Fruit fly (Drosophila melanogaster) whole organism, embryonic: ENCODE results near the gene CG34251.

Experiments
- Atf6 ChIP-seq: fragments of 200-800 bp; sonication (Bioruptor generic); IDR thresholded peaks from 2 replicates; pipeline ENCODE4 v1.3.6; 2022; ENCODE audit warnings: missing biosample characterization, missing genetic modification characterization
- CG11085 ChIP-seq: fragments of 200-800 bp; sonication (Bioruptor generic); IDR thresholded peaks from 2 replicates; pipeline ENCODE4 v1.3.6; 2022; ENCODE audit warnings: missing biosample characterization, missing genetic modification characterization
- CG15011 ChIP-seq: fragments of 200-800 bp; sonication (Bioruptor generic); optimal IDR thresholded peaks from 3 replicates; lab custom pipeline; 2018; ENCODE audit warnings: missing biosample characterization, mild to moderate bottlenecking, missing genetic modification characterization
- CG1603 ChIP-seq: fragments of 200-800 bp; sonication (Bioruptor generic); optimal IDR thresholded peaks from 2 replicates; lab custom pipeline; 2019; ENCODE audit warnings: missing biosample characterization, mild to moderate bottlenecking, missing genetic modification characterization, moderate library complexity
- CG16779 ChIP-seq: fragments of 200-800 bp; sonication (Bioruptor generic); IDR thresholded peaks from 2 replicates; pipeline ENCODE4 v1.3.6; 2022; ENCODE audit warnings: missing biosample characterization, missing genetic modification characterization
- CG17912 ChIP-seq: fragments of 200-800 bp; sonication (Bioruptor generic); optimal IDR thresholded peaks from 2 replicates; lab custom pipeline; 2018; ENCODE audit warnings: missing biosample characterization, mild to moderate bottlenecking, missing genetic modification characterization
- CG2712 ChIP-seq: fragments of 200-800 bp; optimal IDR thresholded peaks from 3 replicates; lab custom pipeline; 2019; ENCODE audit warnings: missing biosample characterization, mild to moderate bottlenecking, missing genetic modification characterization, moderate library complexity
- CG31441 ChIP-seq: fragments of 200-800 bp; sonication (Bioruptor generic); IDR thresholded peaks from 2 replicates; pipeline ENCODE4 v1.3.6; 2022; ENCODE audit warnings: missing biosample characterization, missing genetic modification characterization
- CG33557 ChIP-seq: fragments of 200-800 bp; sonication (Bioruptor generic); optimal IDR thresholded peaks from 2 replicates; lab custom pipeline; 2019; ENCODE audit warnings: missing biosample characterization, mild to moderate bottlenecking, missing genetic modification characterization, moderate library complexity
- CG3838 ChIP-seq: fragments of 200-800 bp; sonication (Bioruptor generic); optimal IDR thresholded peaks from 3 replicates; lab custom pipeline; 2016; ENCODE audit warnings: missing biosample characterization, missing genetic modification characterization
- CG4282 ChIP-seq: fragments of 200-800 bp; sonication (Bioruptor generic); optimal IDR thresholded peaks from 2 replicates; lab custom pipeline; 2016; ENCODE audit warnings: missing biosample characterization, missing genetic modification characterization
- CG4404 ChIP-seq: fragments of 200-800 bp; sonication (Bioruptor generic); IDR thresholded peaks from 2 replicates; pipeline ENCODE4 v1.3.6; 2022; ENCODE audit warnings: missing biosample characterization, missing genetic modification characterization
- CG6654 ChIP-seq: fragments of 200-800 bp; sonication (Bioruptor generic); optimal IDR thresholded peaks from 2 replicates; lab custom pipeline; 2017; ENCODE audit warnings: missing biosample characterization, mild to moderate bottlenecking, missing genetic modification characterization
- CG6791 ChIP-seq: fragments of 200-800 bp; sonication (Bioruptor generic); IDR thresholded peaks from 3 replicates; pipeline ENCODE4 v1.3.6; 2022; ENCODE audit warnings: missing biosample characterization, missing genetic modification characterization; ENCODE audit not compliant: partially characterized antibody
- CG7556 ChIP-seq: fragments of 200-800 bp; sonication (Bioruptor generic); optimal IDR thresholded peaks from 2 replicates; lab custom pipeline; 2017; ENCODE audit warnings: missing biosample characterization, mild to moderate bottlenecking, missing genetic modification characterization
- CG7745 ChIP-seq: fragments of 200-800 bp; sonication (Bioruptor generic); optimal IDR thresholded peaks from 2 replicates; lab custom pipeline; 2018; ENCODE audit warnings: missing biosample characterization, mild to moderate bottlenecking, missing genetic modification characterization, moderate library complexity
- CG8924 ChIP-seq: fragments of 200-800 bp; optimal IDR thresholded peaks from 3 replicates; lab custom pipeline; 2019; ENCODE audit warnings: missing biosample characterization, mild to moderate bottlenecking, missing genetic modification characterization, moderate library complexity
- CG8944 ChIP-seq: fragments of 200-800 bp; sonication (Bioruptor generic); optimal IDR thresholded peaks from 3 replicates; lab custom pipeline; 2016; ENCODE audit warnings: missing biosample characterization, missing genetic modification characterization
- CG9609 ChIP-seq: fragments of 200-800 bp; sonication (Bioruptor generic); optimal IDR thresholded peaks from 3 replicates; lab custom pipeline; 2016; ENCODE audit warnings: missing biosample characterization, missing genetic modification characterization
- CG9727 ChIP-seq: fragments of 200-800 bp; sonication (Bioruptor generic); optimal IDR thresholded peaks from 3 replicates; lab custom pipeline; 2017; ENCODE audit warnings: missing biosample characterization, mild to moderate bottlenecking, missing genetic modification characterization
- Camta ChIP-seq: fragments of 200-800 bp; sonication (Bioruptor generic); optimal IDR thresholded peaks from 2 replicates; lab custom pipeline; 2016; ENCODE audit warnings: missing biosample characterization, missing genetic modification characterization
- Dek ChIP-seq: fragments of 200-800 bp; sonication (Bioruptor generic); optimal IDR thresholded peaks from 3 replicates; lab custom pipeline; 2019; ENCODE audit warnings: missing biosample characterization, mild to moderate bottlenecking, missing genetic modification characterization, moderate library complexity
- Dip2 ChIP-seq: fragments of 200-800 bp; sonication (Bioruptor generic); IDR thresholded peaks from 2 replicates; pipeline ENCODE4 v1.3.6; 2022; ENCODE audit warnings: missing biosample characterization, missing genetic modification characterization
- Dip3 ChIP-seq: fragments of 200-800 bp; sonication (Bioruptor generic); optimal IDR thresholded peaks from 3 replicates; lab custom pipeline; 2016; ENCODE audit warnings: missing biosample characterization, missing genetic modification characterization
- Ets97D ChIP-seq: fragments of 200-800 bp; sonication (Bioruptor generic); optimal IDR thresholded peaks from 3 replicates; lab custom pipeline; 2016; ENCODE audit warnings: missing biosample characterization, missing genetic modification characterization
- Hr51 ChIP-seq, 2 experiments: fragments of 200-800 bp; sonication (Bioruptor generic); optimal IDR thresholded peaks; 2 replicates in 1 of 2; 3 replicates in 1 of 2; lab custom pipeline; 2016 to 2018; ENCODE audit warnings: missing biosample characterization in 2 of 2, missing genetic modification characterization in 2 of 2, mild to moderate bottlenecking in 1 of 2, moderate library complexity in 1 of 2
- Kr ChIP-seq: fragments of 200-800 bp; sonication (Bioruptor generic); optimal IDR thresholded peaks from 2 replicates; lab custom pipeline; 2017; ENCODE audit warnings: missing biosample characterization, mild to moderate bottlenecking, missing genetic modification characterization
- Lim3 ChIP-seq: fragments of 200-800 bp; sonication (Bioruptor generic); IDR thresholded peaks from 2 replicates; pipeline ENCODE4 v1.3.6; 2022; ENCODE audit warnings: missing biosample characterization, missing genetic modification characterization
- Lpt ChIP-seq: fragments of >200 bp; optimal IDR thresholded peaks from 2 replicates; lab custom pipeline; 2018; ENCODE audit warnings: missing biosample characterization, missing genetic modification characterization
- NK7.1 ChIP-seq: fragments of 200-800 bp; sonication (Bioruptor generic); optimal IDR thresholded peaks from 3 replicates; lab custom pipeline; 2016; ENCODE audit warnings: missing biosample characterization, missing genetic modification characterization
- al ChIP-seq: fragments of 200-800 bp; sonication (Bioruptor generic); IDR thresholded peaks from 2 replicates; pipeline ENCODE4 v1.3.6; 2022; ENCODE audit warnings: missing biosample characterization, missing genetic modification characterization
- caup ChIP-seq: fragments of 200-800 bp; sonication (Bioruptor generic); optimal IDR thresholded peaks from 3 replicates; lab custom pipeline; 2017; ENCODE audit warnings: missing biosample characterization, mild to moderate bottlenecking, missing genetic modification characterization, moderate library complexity; ENCODE audit not compliant: severe bottlenecking
- chif ChIP-seq, 2 experiments: fragments of 200-800 bp; sonication (Bioruptor generic); optimal IDR thresholded peaks; 3 replicates each; lab custom pipeline; 2016; ENCODE audit warnings: missing biosample characterization in 2 of 2, missing genetic modification characterization in 2 of 2
- crol ChIP-seq: fragments of 200-800 bp; sonication (Bioruptor generic); IDR thresholded peaks from 2 replicates; pipeline ENCODE4 v1.3.6; 2022; ENCODE audit warnings: missing biosample characterization, missing genetic modification characterization
- gcm2 ChIP-seq: fragments of 200-800 bp; sonication (Bioruptor generic); optimal IDR thresholded peaks from 2 replicates; lab custom pipeline; 2016; ENCODE audit warnings: missing biosample characterization, missing genetic modification characterization
- grau ChIP-seq: fragments of 200-800 bp; optimal IDR thresholded peaks from 3 replicates; lab custom pipeline; 2019; ENCODE audit warnings: missing biosample characterization, mild to moderate bottlenecking, missing genetic modification characterization, moderate library complexity
- gro ChIP-seq: fragments of 200-800 bp; sonication (Bioruptor generic); optimal IDR thresholded peaks from 2 replicates; lab custom pipeline; 2016; ENCODE audit warnings: missing biosample characterization, missing genetic modification characterization
- hkb ChIP-seq, 2 experiments: fragments of 200-800 bp in 1 of 2; fragments of >200 bp in 1 of 2; sonication (Bioruptor generic) in 1 of 2; IDR thresholded peaks in 1 of 2; optimal IDR thresholded peaks in 1 of 2; 2 replicates each; pipeline versions ENCODE4 v1.3.6 to Lab custom; 2017 to 2022; ENCODE audit warnings: missing biosample characterization in 1 of 2, missing genetic modification characterization in 1 of 2
- kah ChIP-seq: fragments of 200-800 bp; sonication (Bioruptor generic); optimal IDR thresholded peaks from 2 replicates; lab custom pipeline; 2018; ENCODE audit warnings: missing biosample characterization, mild to moderate bottlenecking, missing genetic modification characterization
- nerfin-2 ChIP-seq: fragments of 200-800 bp; sonication (Bioruptor generic); IDR thresholded peaks from 2 replicates; pipeline ENCODE4 v1.3.6; 2022; ENCODE audit warnings: missing biosample characterization, missing genetic modification characterization; ENCODE audit not compliant: partially characterized antibody
- nmo ChIP-seq: fragments of 200-800 bp; sonication (Bioruptor generic); optimal IDR thresholded peaks from 2 replicates; lab custom pipeline; 2018; ENCODE audit warnings: missing biosample characterization, mild to moderate bottlenecking, missing genetic modification characterization, moderate library complexity
- p53 ChIP-seq: fragments of 200-800 bp; sonication (Bioruptor generic); optimal IDR thresholded peaks from 2 replicates; lab custom pipeline; 2016; ENCODE audit warnings: missing biosample characterization, missing genetic modification characterization
- pan ChIP-seq, 4 experiments: fragments of >200 bp in 3 of 4; fragments of 200-800 bp in 1 of 4; sonication (Bioruptor generic) in 1 of 4; optimal IDR thresholded peaks in 3 of 4; IDR thresholded peaks in 1 of 4; 2 replicates each; pipeline versions ENCODE4 v1.3.6 to Lab custom; 2017 to 2022; ENCODE audit warnings: missing biosample characterization in 2 of 4, missing genetic modification characterization in 2 of 4, mixed read lengths in 1 of 4
- rib ChIP-seq: fragments of 200-800 bp; sonication (Bioruptor generic); IDR thresholded peaks from 2 replicates; pipeline ENCODE4 v1.3.6; 2022; ENCODE audit warnings: missing biosample characterization, missing genetic modification characterization
- stc ChIP-seq: fragments of 200-800 bp; sonication (Bioruptor generic); IDR thresholded peaks from 2 replicates; pipeline ENCODE4 v1.3.6; 2022; ENCODE audit warnings: missing biosample characterization, missing genetic modification characterization
- tio ChIP-seq: fragments of 200-800 bp; sonication (Bioruptor generic); optimal IDR thresholded peaks from 2 replicates; lab custom pipeline; 2017; ENCODE audit warnings: missing biosample characterization, missing genetic modification characterization, inconsistent platforms
- vvl ChIP-seq: fragments of 200-800 bp; sonication (Bioruptor generic); IDR thresholded peaks from 2 replicates; pipeline ENCODE4 v1.3.6; 2022; ENCODE audit warnings: missing biosample characterization, missing genetic modification characterization
- yki ChIP-seq: fragments of >200 bp; optimal IDR thresholded peaks from 3 replicates; lab custom pipeline; 2018
- zfh1 ChIP-seq: fragments of 200-800 bp; sonication (Bioruptor generic); IDR thresholded peaks from 3 replicates; pipeline ENCODE4 v1.3.6; 2022; ENCODE audit warnings: missing biosample characterization, missing genetic modification characterization
- zfh2 ChIP-seq: fragments of 200-800 bp; sonication (Bioruptor generic); optimal IDR thresholded peaks from 2 replicates; lab custom pipeline; 2016; ENCODE audit warnings: missing biosample characterization, missing genetic modification characterization

Gene CG34251

dm6 chr3L:17655837-17656308 lies 15.5 kb upstream of the CG34251 start (continued):
- TF ChIP-seq Hr51 (GFP tag; optimal IDR thresholded peaks at IDR 0.05; lab: Kevin White, UChicago) (peak; percentile 18 to 21), Lpt (GFP tag; lab: Kevin White, UChicago) (no peak), gro (GFP tag; lab: Kevin White, UChicago) (no peak), CG3838 (GFP tag; lab: Kevin White, UChicago) (no peak), CG17912 (no peak), tio (no peak), crol (GFP tag; lab: Robert Waterston, UW) (peak; percentile 89), nmo (GFP tag; lab: Kevin White, UChicago) (peak; percentile 1), CG7745 (no peak), CG16779 (GFP tag; lab: Robert Waterston, UW) (0 out of 2 replicates have a peak, but pooled peaks have one; percentile 38), Lim3 (GFP tag; lab: Robert Waterston, UW) (no peak), CG11085 (GFP tag; lab: Robert Waterston, UW) (no peak), CG8944 (no peak), zfh2 (GFP tag; lab: Kevin White, UChicago) (no peak), grau (tag; lab: Kevin White, UChicago) (peak; percentile 13), CG4282 (GFP tag; lab: Kevin White, UChicago) (peak; percentile 6), p53 (GFP tag; lab: Kevin White, UChicago) (no peak), CG2712 (tag; lab: Kevin White, UChicago) (no peak), CG4404 (no peak), Dip3 (no peak), vvl (peak; percentile 58; the same call in 1 of the 2 replicates), CG6654 (GFP tag; lab: Kevin White, UChicago) (peak; percentile 98), Dek (tag; lab: Kevin White, UChicago) (no peak), CG15011 (GFP tag; lab: Kevin White, UChicago) (peak; percentile 19), CG9727 (peak; percentile 31), zfh1 (GFP tag; lab: Robert Waterston, UW) (peak; percentile 51; the same call in 1 of the 3 replicates), Atf6 (GFP tag; lab: Robert Waterston, UW) (peak; percentile 62; the same call in 1 of the 2 replicates), pan (optimal IDR thresholded peaks at IDR 0.05; lab: Kevin White, UChicago) (no peak), pan (GFP tag; optimal IDR thresholded peaks at IDR 0.05 in 1 of 2, IDR thresholded peaks at IDR 0.05 in 1 of 2) (peak in 1 of 2 experiments; percentile 54), CG8924 (tag; lab: Kevin White, UChicago) (peak; percentile 13), CG1603 (tag; lab: Kevin White, UChicago) (peak; percentile 62), CG31441 (0 out of 2 replicates have a peak, but pooled peaks have one; percentile 14), hkb (optimal IDR thresholded peaks at IDR 0.05; lab: Kevin White, UChicago) (no peak), hkb (GFP tag; IDR thresholded peaks at IDR 0.05; lab: Robert Waterston, UW) (peak; percentile 66; the same call in 1 of the 2 replicates), CG7556 (GFP tag; lab: Kevin White, UChicago) (no peak), Dip2 (GFP tag; lab: Robert Waterston, UW) (no peak), CG6791 (GFP tag; lab: Robert Waterston, UW) (no peak), Kr (no peak), CG33557 (GFP tag; lab: Kevin White, UChicago) (no peak), kah (GFP tag; lab: Kevin White, UChicago) (peak; percentile 23), rib (GFP tag; lab: Robert Waterston, UW) (no peak), caup (peak; percentile 82), chif (GFP tag; optimal IDR thresholded peaks at IDR 0.05; lab: Kevin White, UChicago) (no peak), al (no peak), nerfin-2 (GFP tag; lab: Robert Waterston, UW) (no peak), stc (GFP tag; lab: Robert Waterston, UW) (0 out of 2 replicates have a peak, but pooled peaks have one; percentile 30), CG9609 (no peak), gcm2 (no peak), Camta (GFP tag; lab: Kevin White, UChicago) (no peak), yki (lab: Kevin White, UChicago) (no peak), Ets97D (GFP tag; lab: Kevin White, UChicago) (no peak), NK7.1 (no peak)
